Worm (Caenorhabditis elegans): Measurements from ENCODE around the gene ZC13.2.

DNA sequence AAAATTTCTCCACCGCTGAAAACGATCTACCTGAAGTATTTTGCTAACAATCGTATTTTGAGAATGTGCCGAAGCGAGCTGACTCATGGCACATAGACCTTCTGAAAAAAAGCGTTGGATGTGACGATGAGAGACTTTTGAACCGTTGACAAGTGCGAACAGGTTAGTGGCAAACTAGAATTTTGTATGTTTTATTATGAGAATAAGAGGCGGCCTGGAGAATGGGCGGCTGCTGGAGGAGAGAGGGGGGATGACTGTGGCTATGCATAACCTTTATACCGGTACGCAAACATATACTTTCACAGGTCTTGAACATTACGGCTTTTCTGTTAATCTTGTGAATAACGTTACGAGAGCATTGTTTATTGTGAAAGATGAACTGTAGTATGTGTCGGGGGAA lies 7.8 kb downstream of the ZC13.2 start, which contains the start of gene mam-1:
- TF ChIP-seq W03F9.2 (tag; optimal IDR thresholded peaks at IDR 0.05) (no peak), him-1 (tag; optimal IDR thresholded peaks at IDR 0.05) (no peak), dao-5 (tag; optimal IDR thresholded peaks at IDR 0.05) (no peak)

Measured in whole organism, L4/young adult.